Fruit fly (Drosophila melanogaster) whole organism, embryonic: ENCODE results near the gene CG15742.

Experiments
- Abd-B ChIP-seq: fragments of 200-800 bp; sonication (Bioruptor generic); optimal IDR thresholded peaks from 2 replicates; lab custom pipeline; 2018; ENCODE audit warnings: missing biosample characterization, mild to moderate bottlenecking, missing genetic modification characterization, moderate library complexity
- Asciz ChIP-seq: fragments of 200-800 bp; sonication (Bioruptor generic); optimal IDR thresholded peaks from 2 replicates; lab custom pipeline; 2017; ENCODE audit warnings: missing biosample characterization, mild to moderate bottlenecking, missing genetic modification characterization, missing genetic modification reagents
- Bgb ChIP-seq: fragments of 200-800 bp; sonication (Bioruptor generic); IDR thresholded peaks from 2 replicates; pipeline ENCODE4 v1.3.6; 2022; ENCODE audit warnings: missing biosample characterization, missing genetic modification characterization; ENCODE audit not compliant: partially characterized antibody
- CG12744 ChIP-seq: fragments of 200-800 bp; sonication (Bioruptor generic); optimal IDR thresholded peaks from 2 replicates; lab custom pipeline; 2016; ENCODE audit warnings: missing biosample characterization, missing genetic modification characterization
- CG13287 ChIP-seq: fragments of 200-800 bp; sonication (Bioruptor generic); IDR thresholded peaks from 2 replicates; pipeline ENCODE4 v1.3.6; 2022; ENCODE audit warnings: missing biosample characterization, missing genetic modification characterization; ENCODE audit not compliant: partially characterized antibody
- CG14050 ChIP-seq: fragments of 200-800 bp; sonication (Bioruptor generic); IDR thresholded peaks from 3 replicates; pipeline ENCODE4 v1.3.6; 2022; ENCODE audit warnings: missing biosample characterization, missing genetic modification characterization
- CG15073 ChIP-seq: fragments of 200-800 bp; sonication (Bioruptor generic); optimal IDR thresholded peaks from 2 replicates; lab custom pipeline; 2016; ENCODE audit warnings: missing biosample characterization, missing genetic modification characterization
- CG15269 ChIP-seq: fragments of 200-800 bp; sonication (Bioruptor generic); optimal IDR thresholded peaks from 2 replicates; lab custom pipeline; 2018; ENCODE audit warnings: missing biosample characterization, mild to moderate bottlenecking, missing genetic modification characterization, moderate library complexity
- CG31388 ChIP-seq: fragments of 200-800 bp; sonication (Bioruptor generic); optimal IDR thresholded peaks from 2 replicates; lab custom pipeline; 2016; ENCODE audit warnings: missing biosample characterization, missing genetic modification characterization
- CG4617 ChIP-seq: fragments of 200-800 bp; sonication (Bioruptor generic); optimal IDR thresholded peaks from 3 replicates; lab custom pipeline; 2016; ENCODE audit warnings: missing biosample characterization, missing genetic modification characterization, borderline replicate concordance
- CG6654 ChIP-seq: fragments of 200-800 bp; sonication (Bioruptor generic); optimal IDR thresholded peaks from 2 replicates; lab custom pipeline; 2017; ENCODE audit warnings: missing biosample characterization, mild to moderate bottlenecking, missing genetic modification characterization
- CG8281 ChIP-seq: fragments of 200-800 bp; sonication (Bioruptor generic); optimal IDR thresholded peaks from 2 replicates; lab custom pipeline; 2018; ENCODE audit warnings: missing biosample characterization, mild to moderate bottlenecking, missing genetic modification characterization, moderate library complexity
- CG8924 ChIP-seq: fragments of 200-800 bp; optimal IDR thresholded peaks from 3 replicates; lab custom pipeline; 2019; ENCODE audit warnings: missing biosample characterization, mild to moderate bottlenecking, missing genetic modification characterization, moderate library complexity
- CG9932 ChIP-seq: fragments of 200-800 bp; sonication (Bioruptor generic); IDR thresholded peaks from 2 replicates; pipeline ENCODE4 v1.3.6; 2022; ENCODE audit warnings: missing biosample characterization, missing genetic modification characterization
- CHES-1-like ChIP-seq: fragments of 200-800 bp; sonication (Bioruptor generic); optimal IDR thresholded peaks from 2 replicates; lab custom pipeline; 2016; ENCODE audit warnings: missing biosample characterization, missing genetic modification characterization
- Dp ChIP-seq: fragments of 200-800 bp; sonication (Bioruptor generic); optimal IDR thresholded peaks from 2 replicates; lab custom pipeline; 2018; ENCODE audit warnings: missing biosample characterization, mild to moderate bottlenecking, missing genetic modification characterization, moderate library complexity
- Dref ChIP-seq: fragments of 200-800 bp; sonication (Bioruptor generic); IDR thresholded peaks from 2 replicates; pipeline ENCODE4 v1.3.6; 2022; ENCODE audit warnings: missing biosample characterization, missing genetic modification characterization
- Elba2 ChIP-seq: fragments of 200-800 bp; sonication (Bioruptor generic); optimal IDR thresholded peaks from 3 replicates; lab custom pipeline; 2016; ENCODE audit warnings: missing biosample characterization, missing genetic modification characterization
- Ets65A ChIP-seq: fragments of 200-800 bp; sonication (Bioruptor generic); peaks from one replicate; lab custom pipeline; 2016; ENCODE audit warnings: missing biosample characterization, missing genetic modification characterization
- Ets97D ChIP-seq: fragments of 200-800 bp; sonication (Bioruptor generic); optimal IDR thresholded peaks from 3 replicates; lab custom pipeline; 2016; ENCODE audit warnings: missing biosample characterization, missing genetic modification characterization
- Fer1 ChIP-seq: fragments of 200-800 bp; sonication (Bioruptor generic); optimal IDR thresholded peaks from 2 replicates; lab custom pipeline; 2017; ENCODE audit warnings: missing biosample characterization, mild to moderate bottlenecking, missing genetic modification characterization
- Gug ChIP-seq: fragments of 200-800 bp; sonication (Bioruptor generic); IDR thresholded peaks from 4 replicates; pipeline ENCODE4 v1.3.6; 2022; ENCODE audit warnings: missing biosample characterization, missing genetic modification characterization
- HLH54F ChIP-seq: fragments of 200-800 bp; sonication (Bioruptor generic); optimal IDR thresholded peaks from 3 replicates; lab custom pipeline; 2016; ENCODE audit warnings: missing biosample characterization, missing genetic modification characterization
- Hand ChIP-seq: fragments of 200-800 bp; sonication (Bioruptor generic); optimal IDR thresholded peaks from 2 replicates; lab custom pipeline; 2017; ENCODE audit warnings: mild to moderate bottlenecking, missing biosample characterization, missing genetic modification reagents, missing genetic modification characterization
- HmgZ ChIP-seq: fragments of 200-800 bp; sonication (Bioruptor generic); optimal IDR thresholded peaks from 2 replicates; lab custom pipeline; 2018; ENCODE audit warnings: missing biosample characterization, mild to moderate bottlenecking, missing genetic modification characterization
- Hmr ChIP-seq: fragments of 200-800 bp; sonication (Bioruptor generic); optimal IDR thresholded peaks from 3 replicates; lab custom pipeline; 2017; ENCODE audit warnings: mild to moderate bottlenecking, missing biosample characterization, missing genetic modification reagents, missing genetic modification characterization
- Hsf ChIP-seq: fragments of 200-800 bp; sonication (Bioruptor generic); optimal IDR thresholded peaks from 3 replicates; lab custom pipeline; 2016; ENCODE audit warnings: missing biosample characterization, missing genetic modification characterization
- Med ChIP-seq: fragments of 200-800 bp; sonication (Bioruptor generic); peaks from one replicate; lab custom pipeline; 2016; ENCODE audit warnings: missing biosample characterization, missing genetic modification characterization, mild to moderate bottlenecking, inconsistent platforms, moderate library complexity
- NFAT ChIP-seq: fragments of 200-800 bp; sonication (Bioruptor generic); IDR thresholded peaks from 2 replicates; pipeline ENCODE4 v1.3.6; 2022; ENCODE audit warnings: missing biosample characterization, missing genetic modification characterization
- Taf1 ChIP-seq: fragments of 200-800 bp; sonication (Bioruptor generic); IDR thresholded peaks from 2 replicates; pipeline ENCODE4 v1.3.6; 2022; ENCODE audit warnings: missing biosample characterization, missing genetic modification characterization
- cad ChIP-seq: fragments of >200 bp; optimal IDR thresholded peaks from 2 replicates; lab custom pipeline; 2017; ENCODE audit warnings: missing biosample characterization, missing genetic modification characterization
- caup ChIP-seq: fragments of 200-800 bp; sonication (Bioruptor generic); optimal IDR thresholded peaks from 3 replicates; lab custom pipeline; 2017; ENCODE audit warnings: missing biosample characterization, mild to moderate bottlenecking, missing genetic modification characterization, moderate library complexity; ENCODE audit not compliant: severe bottlenecking
- eve ChIP-seq, 2 experiments: fragments of >200 bp; optimal IDR thresholded peaks; 2 replicates each; lab custom pipeline; 2017; ENCODE audit warnings: missing biosample characterization in 2 of 2, missing genetic modification characterization in 2 of 2
- fd3F ChIP-seq: fragments of 200-800 bp; sonication (Bioruptor generic); optimal IDR thresholded peaks from 2 replicates; lab custom pipeline; 2018; ENCODE audit warnings: missing biosample characterization, mild to moderate bottlenecking, missing genetic modification characterization, moderate library complexity
- fru ChIP-seq: fragments of >200 bp; optimal IDR thresholded peaks from 2 replicates; lab custom pipeline; 2017
- gfzf ChIP-seq: fragments of 200-800 bp; sonication (Bioruptor generic); optimal IDR thresholded peaks from 2 replicates; lab custom pipeline; 2016; ENCODE audit warnings: missing biosample characterization, mild to moderate bottlenecking, missing genetic modification characterization, moderate library complexity
- hb ChIP-seq: fragments of 200-800 bp; sonication (Bioruptor generic); IDR thresholded peaks from 3 replicates; pipeline ENCODE4 v1.3.6; 2022; ENCODE audit warnings: missing biosample characterization, missing genetic modification characterization; ENCODE audit not compliant: partially characterized antibody
- hbn ChIP-seq: fragments of 200-800 bp; sonication (Bioruptor generic); IDR thresholded peaks from 2 replicates; pipeline ENCODE4 v1.3.6; 2022; ENCODE audit warnings: missing biosample characterization, missing genetic modification characterization; ENCODE audit not compliant: partially characterized antibody
- insv ChIP-seq, 2 experiments: fragments of 200-800 bp; sonication (Bioruptor generic); optimal IDR thresholded peaks; 3 replicates each; lab custom pipeline; 2016 to 2018; ENCODE audit warnings: missing biosample characterization in 2 of 2, missing genetic modification characterization in 2 of 2
- inv ChIP-seq: fragments of 200-800 bp; sonication (Bioruptor generic); IDR thresholded peaks from 2 replicates; pipeline ENCODE4 v1.3.6; 2022; ENCODE audit warnings: missing biosample characterization, missing genetic modification characterization; ENCODE audit not compliant: partially characterized antibody
- knrl ChIP-seq: fragments of 200-800 bp; sonication (Bioruptor generic); IDR thresholded peaks from 3 replicates; pipeline ENCODE4 v1.3.6; 2022; ENCODE audit warnings: missing biosample characterization, missing genetic modification characterization; ENCODE audit not compliant: partially characterized antibody
- lov ChIP-seq, 2 experiments: fragments of 200-800 bp in 1 of 2; fragments of >200 bp in 1 of 2; sonication (Bioruptor generic) in 1 of 2; IDR thresholded peaks in 1 of 2; optimal IDR thresholded peaks in 1 of 2; 2 replicates in 1 of 2; 3 replicates in 1 of 2; pipeline versions ENCODE4 v1.3.6 to Lab custom; 2017 to 2022; ENCODE audit warnings: missing biosample characterization in 1 of 2, missing genetic modification characterization in 1 of 2
- mam ChIP-seq: fragments of 200-800 bp; sonication (Bioruptor generic); optimal IDR thresholded peaks from 3 replicates; lab custom pipeline; 2016; ENCODE audit warnings: missing biosample characterization, missing genetic modification characterization
- p53 ChIP-seq: fragments of 200-800 bp; sonication (Bioruptor generic); optimal IDR thresholded peaks from 2 replicates; lab custom pipeline; 2016; ENCODE audit warnings: missing biosample characterization, missing genetic modification characterization
- sens ChIP-seq: fragments of 200-800 bp; sonication (Bioruptor generic); peaks from one replicate; lab custom pipeline; 2016; ENCODE audit warnings: missing biosample characterization, missing genetic modification characterization
- seq ChIP-seq: fragments of 200-800 bp; sonication (Bioruptor generic); IDR thresholded peaks from 2 replicates; pipeline ENCODE4 v1.3.6; 2022; ENCODE audit warnings: missing biosample characterization, missing genetic modification characterization
- sim ChIP-seq: fragments of 200-800 bp; sonication (Bioruptor generic); IDR thresholded peaks from 2 replicates; pipeline ENCODE4 v1.3.6; 2022; ENCODE audit warnings: missing biosample characterization, missing genetic modification characterization
- toy ChIP-seq: fragments of 200-800 bp; sonication (Bioruptor generic); IDR thresholded peaks from 2 replicates; pipeline ENCODE4 v1.3.6; 2022; ENCODE audit warnings: missing biosample characterization, missing genetic modification characterization
- ttk ChIP-seq: fragments of 200-800 bp; sonication (Bioruptor generic); IDR thresholded peaks from 2 replicates; pipeline ENCODE4 v2.1.2; 2022; ENCODE audit warnings: missing biosample characterization, missing genetic modification characterization
- unpg ChIP-seq: fragments of 200-800 bp; sonication (Bioruptor generic); optimal IDR thresholded peaks from 3 replicates; lab custom pipeline; 2018; ENCODE audit warnings: missing biosample characterization, mild to moderate bottlenecking, missing genetic modification characterization, moderate library complexity

The CG15742 gene

DNA sequence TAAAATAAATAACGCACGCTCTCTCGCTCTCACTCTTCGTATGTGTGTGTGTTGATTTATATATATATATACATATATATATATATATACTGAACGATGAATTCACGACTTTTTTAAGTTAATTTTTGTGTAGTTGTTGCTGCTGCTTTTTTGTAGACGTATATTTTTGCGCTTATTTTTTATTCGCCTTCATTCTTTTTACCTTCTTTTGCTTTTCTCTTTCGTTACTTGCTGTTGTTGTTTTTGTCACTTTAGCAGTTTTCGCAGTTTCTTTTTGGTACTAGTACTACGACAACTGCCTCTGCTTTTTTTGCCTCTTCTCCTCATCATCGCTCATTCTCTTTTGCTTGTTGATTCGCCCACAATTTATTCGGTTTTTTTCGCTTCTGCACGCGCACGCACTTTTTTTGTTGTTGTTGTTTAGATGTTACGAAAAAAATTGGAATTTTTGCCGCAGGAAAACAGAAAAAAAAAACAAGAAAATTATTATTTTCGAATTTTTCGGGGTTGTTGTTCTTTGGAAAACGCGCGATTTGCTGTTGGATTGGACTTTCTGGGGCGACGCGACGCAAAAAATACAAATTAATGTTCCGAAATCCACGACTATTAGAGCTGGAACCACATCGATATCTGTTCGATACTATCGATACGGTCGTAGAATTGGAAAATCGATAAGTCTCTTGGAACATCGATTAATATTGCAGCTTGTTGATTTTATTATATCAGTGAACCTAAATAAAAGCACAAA, 26.9 kb upstream of the CG15742 start, which contains the start of the genes HDAC4 and CG15743 (continued):
- TF ChIP-seq CG15269 (no peak), Med (GFP tag; lab: Kevin White, UChicago) (peak; percentile 69), Dref (GFP tag; lab: Robert Waterston, UW) (peak; percentile 82), CG9932 (peak; percentile 18; the same call in 1 of the 2 replicates), insv (GFP tag; optimal IDR thresholded peaks at IDR 0.05; lab: Kevin White, UChicago) (peak in 1 of 2 experiments; percentile 85), Hand (GFP tag; lab: Kevin White, UChicago) (no peak), eve (GFP tag; optimal IDR thresholded peaks at IDR 0.05; lab: Kevin White, UChicago) (no peak), ttk (no peak), seq (GFP tag; lab: Robert Waterston, UW) (peak; percentile 26; the same call in 1 of the 2 replicates), Ets97D (peak; percentile 31), cad (GFP tag; lab: Kevin White, UChicago) (no peak), unpg (no peak), HLH54F (no peak), CG13287 (GFP tag; lab: Robert Waterston, UW) (peak; percentile 88), CG15073 (GFP tag; lab: Kevin White, UChicago) (no peak), CG8281 (tag; lab: Kevin White, UChicago) (no peak), CG8924 (tag; lab: Kevin White, UChicago) (peak; percentile 8), CHES-1-like (GFP tag; lab: Kevin White, UChicago) (peak; percentile 48), Hsf (peak; percentile 15), sens (GFP tag; lab: Kevin White, UChicago) (peak; percentile 88), hb (GFP tag; lab: Robert Waterston, UW) (peak; percentile 91), mam (GFP tag; lab: Kevin White, UChicago) (no peak), Dp (GFP tag; lab: Kevin White, UChicago) (peak; percentile 15), Gug (GFP tag; lab: Robert Waterston, UW) (no peak), CG4617 (GFP tag; lab: Kevin White, UChicago) (no peak), hbn (peak; percentile 88), knrl (GFP tag; lab: Robert Waterston, UW) (peak; percentile 89), CG31388 (GFP tag; lab: Kevin White, UChicago) (no peak), Asciz (GFP tag; lab: Kevin White, UChicago) (no peak), Bgb (GFP tag; lab: Robert Waterston, UW) (peak; percentile 89), inv (GFP tag; lab: Robert Waterston, UW) (peak; percentile 89), caup (GFP tag; lab: Kevin White, UChicago) (peak; percentile 12), CG6654 (no peak), toy (no peak), Abd-B (GFP tag; lab: Kevin White, UChicago) (no peak), gfzf (GFP tag; lab: Kevin White, UChicago) (peak; percentile 36), CG12744 (GFP tag; lab: Kevin White, UChicago) (no peak), CG14050 (GFP tag; lab: Robert Waterston, UW) (no peak), HmgZ (tag; lab: Kevin White, UChicago) (no peak)

DNA sequence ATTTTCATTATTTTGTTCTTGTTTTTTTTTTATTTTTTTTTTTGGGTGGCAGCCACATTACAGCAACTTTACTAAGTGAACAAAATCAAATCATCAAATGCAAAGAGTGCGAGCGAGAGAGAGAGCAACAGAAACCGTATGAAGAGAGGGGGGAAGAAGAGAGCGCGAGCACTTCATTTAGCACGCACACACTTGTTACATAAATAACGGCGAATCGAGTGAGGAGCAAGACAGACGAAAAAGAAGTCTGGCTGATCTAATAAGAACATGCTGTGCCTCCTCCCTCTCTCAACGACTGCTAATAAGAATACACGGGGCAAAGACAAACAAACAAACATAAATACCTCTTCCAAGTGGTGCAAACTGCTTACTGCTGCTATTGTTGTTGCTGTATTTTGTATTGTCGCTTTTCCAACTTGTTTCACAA, 26.3 kb upstream of the CG15742 start:
- TF ChIP-seq sim (GFP tag; lab: Robert Waterston, UW), result 0 out of 2 replicates have a peak, but pooled peaks have one; percentile 9
- no peak for TF ChIP-seq Fer1 (GFP tag; lab: Kevin White, UChicago)
- no peak for TF ChIP-seq fru (lab: Kevin White, UChicago)
- TF ChIP-seq CG9932, result no peak
- TF ChIP-seq Ets65A (GFP tag; lab: Kevin White, UChicago), result no peak
- no peak for TF ChIP-seq Taf1 (GFP tag; lab: Robert Waterston, UW)
- TF ChIP-seq p53, result peak; percentile 47
- no peak for TF ChIP-seq lov (optimal IDR thresholded peaks at IDR 0.05; lab: Kevin White, UChicago)
- TF ChIP-seq lov (GFP tag; IDR thresholded peaks at IDR 0.05; lab: Robert Waterston, UW), result no peak
- peak; percentile 14 for TF ChIP-seq Hmr
- peak; percentile 66 for TF ChIP-seq Elba2 (GFP tag; lab: Kevin White, UChicago)
- no peak for TF ChIP-seq NFAT (GFP tag; lab: Robert Waterston, UW)
- no peak for TF ChIP-seq fd3F
